Fruit fly (Drosophila melanogaster): ENCODE measurements around the gene CG46525.

The CG46525 gene

DNA sequence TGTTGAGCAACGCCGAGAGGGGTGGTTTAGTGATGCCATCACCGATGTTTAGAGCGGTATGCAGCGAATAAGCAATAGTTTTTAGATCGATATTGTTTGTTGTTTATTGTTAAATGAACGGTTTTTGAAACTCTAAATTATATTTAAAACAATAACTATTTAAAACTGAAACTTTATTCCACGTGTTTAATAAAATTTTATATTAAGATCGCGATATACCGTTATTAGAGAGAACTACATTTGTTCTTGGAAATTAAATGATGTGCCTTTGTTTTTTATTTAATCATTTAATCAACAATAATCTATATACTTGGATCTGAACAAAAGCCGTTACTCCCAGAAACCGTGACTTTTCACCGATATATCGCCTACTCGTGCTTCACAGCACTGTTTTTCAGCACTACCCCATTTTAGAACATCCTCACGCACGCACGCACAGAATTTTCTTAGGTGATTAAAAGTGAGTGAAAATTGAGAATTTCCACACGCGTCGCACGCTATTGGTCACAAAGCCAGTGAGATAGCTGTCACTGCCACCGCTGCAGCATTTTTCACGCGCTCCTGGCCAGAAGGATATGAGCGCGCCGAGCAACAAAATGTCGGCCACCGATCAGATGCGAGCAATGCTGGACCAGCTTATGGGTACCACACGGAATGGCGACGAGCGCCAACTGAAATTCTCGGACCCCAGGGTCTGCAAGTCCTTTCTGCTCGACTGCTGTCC is 39.0 kb downstream of the CG46525 start, which contains the start of the genes U4-U6-60K and CG7564 (continued):
- TF ChIP-seq Nf-YB (GFP tag; optimal IDR thresholded peaks at IDR 0.05) (peak; percentile 31), gsb (GFP tag; IDR thresholded peaks at IDR 0.05) (no peak), CG17361 (GFP tag; IDR thresholded peaks at IDR 0.05) (peak; percentile 89), CG2889 (GFP tag; IDR thresholded peaks at IDR 0.05) (no peak), CG14965 (GFP tag; optimal IDR thresholded peaks at IDR 0.05; ENCODE audit: borderline replicate concordance) (no peak), CG3838 (GFP tag; optimal IDR thresholded peaks at IDR 0.05) (no peak), CG8089 (GFP tag; optimal IDR thresholded peaks at IDR 0.05) (no peak), CG5245 (GFP tag; optimal IDR thresholded peaks at IDR 0.05) (peak; percentile 8), CG2129 (GFP tag; IDR thresholded peaks at IDR 0.05; ENCODE audit: partially characterized antibody) (peak; percentile 78), rib (GFP tag; IDR thresholded peaks at IDR 0.05) (no peak), cas (GFP tag; IDR thresholded peaks at IDR 0.05) (no peak), Lhr (GFP tag; optimal IDR thresholded peaks at IDR 0.05) (peak; percentile 51), en (GFP tag; optimal IDR thresholded peaks at IDR 0.05) (no peak), Awh (GFP tag; IDR thresholded peaks at IDR 0.05) (no peak), CG17612 (GFP tag; IDR thresholded peaks at IDR 0.05) (no peak), CG8478 (optimal IDR thresholded peaks at IDR 0.05) (no peak), trh (GFP tag; optimal IDR thresholded peaks at IDR 0.05) (peak; percentile 46), dpn (GFP tag; optimal IDR thresholded peaks at IDR 0.05) (peak; percentile 48 to 63), dimm (GFP tag; IDR thresholded peaks at IDR 0.05) (no peak), ci (GFP tag; IDR thresholded peaks at IDR 0.05) (no peak; the same call in 2 of the 3 replicates), ara (GFP tag; IDR thresholded peaks at IDR 0.05) (no peak), CG11723 (GFP tag; optimal IDR thresholded peaks at IDR 0.05) (peak; percentile 45), crc (GFP tag; optimal IDR thresholded peaks at IDR 0.05) (peak; percentile 15), YL-1 (GFP tag; optimal IDR thresholded peaks at IDR 0.05) (peak; percentile 74), Dek (tag; optimal IDR thresholded peaks at IDR 0.05) (peak; percentile 58), Ssrp (tag; optimal IDR thresholded peaks at IDR 0.05) (peak; percentile 67), shn (GFP tag; optimal IDR thresholded peaks at IDR 0.05) (peak; percentile 5), CG4360 (GFP tag; IDR thresholded peaks at IDR 0.05) (no peak; the same call in 1 of the 2 replicates), CG16779 (GFP tag; IDR thresholded peaks at IDR 0.05) (no peak), CG6791 (GFP tag; IDR thresholded peaks at IDR 0.05; ENCODE audit: partially characterized antibody) (peak; percentile 97), Dad (GFP tag; optimal IDR thresholded peaks at IDR 0.05) (peak; percentile 22), Hr39 (optimal IDR thresholded peaks at IDR 0.05) (no peak), CG6854 (GFP tag; optimal IDR thresholded peaks at IDR 0.05) (peak; percentile 23), Sin3A (optimal IDR thresholded peaks at IDR 0.05) (peak; percentile 90), Fer1 (GFP tag; optimal IDR thresholded peaks at IDR 0.05) (no peak), Spps (tag; optimal IDR thresholded peaks at IDR 0.05) (no peak), CHES-1-like (GFP tag; optimal IDR thresholded peaks at IDR 0.05) (peak; percentile 7), fd102C (GFP tag; optimal IDR thresholded peaks at IDR 0.05) (no peak), Gsc (GFP tag; IDR thresholded peaks at IDR 0.05) (no peak), Adf1 (GFP tag; IDR thresholded peaks at IDR 0.05) (no peak), CG15514 (GFP tag; optimal IDR thresholded peaks at IDR 0.05) (peak; percentile 41), kni (GFP tag; optimal IDR thresholded peaks at IDR 0.05) (peak; percentile 60), Dbx (GFP tag; IDR thresholded peaks at IDR 0.05) (peak; percentile 84), Mad (GFP tag; optimal IDR thresholded peaks at IDR 0.05) (peak; percentile 52), ken (GFP tag; IDR thresholded peaks at IDR 0.05) (peak; percentile 19; the same call in 1 of the 3 replicates), CG12942 (GFP tag; optimal IDR thresholded peaks at IDR 0.05) (peak; percentile 61), Scr (GFP tag; IDR thresholded peaks at IDR 0.05; ENCODE audit: partially characterized antibody) (peak; percentile 97), CG8281 (tag; optimal IDR thresholded peaks at IDR 0.05) (no peak), Hmr (GFP tag; optimal IDR thresholded peaks at IDR 0.05) (peak; percentile 72), Hr78 (GFP tag; optimal IDR thresholded peaks at IDR 0.05) (no peak), CG9727 (GFP tag; optimal IDR thresholded peaks at IDR 0.05) (peak; percentile 78)
